Fruit fly (Drosophila melanogaster): ENCODE measurements around the gene Msr-110.
A peak's percentile ranks its signal among the peaks of the same experiment; 100 is the strongest.

DNA sequence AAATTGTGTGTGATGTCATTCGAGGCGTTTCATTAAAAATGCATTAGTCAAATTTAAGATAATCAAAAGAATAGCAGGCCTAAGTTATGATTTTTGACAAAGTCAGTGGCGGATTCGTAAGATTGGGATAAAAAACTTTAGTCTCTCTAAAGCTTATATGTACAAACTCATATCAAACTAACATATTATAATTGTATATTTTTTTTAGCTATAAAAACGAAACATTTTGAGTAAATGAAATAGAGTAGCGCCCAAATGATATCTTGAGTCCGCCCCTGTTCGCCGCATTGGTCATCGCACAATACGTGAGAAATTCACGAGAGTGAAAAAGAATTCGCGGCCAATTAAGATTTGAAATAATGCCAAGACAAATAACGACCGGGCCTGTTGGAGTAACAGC, 22.8 kb downstream of the Msr-110 start:
- TF ChIP-seq psq (GFP tag; optimal IDR thresholded peaks at IDR 0.05) = peak; percentile 59
- TF ChIP-seq fru (GFP tag; optimal IDR thresholded peaks at IDR 0.05) = peak; percentile 73
- TF ChIP-seq Jra (GFP tag; optimal IDR thresholded peaks at IDR 0.05) = no peak
- TF ChIP-seq dl (GFP tag; optimal IDR thresholded peaks at IDR 0.05; ENCODE audit: insufficient read depth in 1 of 2, partially characterized antibody in 2 of 2) = no peak
- peak; percentile 50 for TF ChIP-seq CG9705 (GFP tag; optimal IDR thresholded peaks at IDR 0.05)
- TF ChIP-seq GATAd (GFP tag; optimal IDR thresholded peaks at IDR 0.05) = no peak
- no peak for TF ChIP-seq Mio (GFP tag; optimal IDR thresholded peaks at IDR 0.05)
- TF ChIP-seq dsf (GFP tag; optimal IDR thresholded peaks at IDR 0.05; ENCODE audit: borderline replicate concordance) = no peak
- no peak for TF ChIP-seq usp (GFP tag; optimal IDR thresholded peaks at IDR 0.05)
- TF ChIP-seq rgr (GFP tag; optimal IDR thresholded peaks at IDR 0.05) = peak; percentile 79
- TF ChIP-seq pan (optimal IDR thresholded peaks at IDR 0.05) = no peak
- no peak for TF ChIP-seq lola (GFP tag; optimal IDR thresholded peaks at IDR 0.05)
- no peak for TF ChIP-seq tai (GFP tag; optimal IDR thresholded peaks at IDR 0.05)
- no peak for TF ChIP-seq Rel (GFP tag; optimal IDR thresholded peaks at IDR 0.05)
- TF ChIP-seq Rel (tag; optimal IDR thresholded peaks at IDR 0.05) = peak; percentile 19
